Worm (Caenorhabditis elegans): ENCODE data around the gene sdz-36.

sdz-36 gene

ce11 chrIV:9739001-9739400, 48.3 kb downstream of the sdz-36 start (continued):
- TF ChIP-seq tlf-1 (GFP tag; optimal IDR thresholded peaks at IDR 0.05), result peak; percentile 59
- peak; percentile 11 for TF ChIP-seq B0035.1 (tag; optimal IDR thresholded peaks at IDR 0.05)
- TF ChIP-seq ceh-79 (tag; optimal IDR thresholded peaks at IDR 0.05), result no peak
- no peak for TF ChIP-seq F10E7.11 (tag; optimal IDR thresholded peaks at IDR 0.05)
- peak; percentile 32; the same call in 1 of the 2 replicates for TF ChIP-seq F33H1.4 (GFP tag; IDR thresholded peaks at IDR 0.05)
- no peak for TF ChIP-seq let-607 (tag; optimal IDR thresholded peaks at IDR 0.05)
- no peak for TF ChIP-seq aptf-2 (GFP tag; conservative IDR thresholded peaks at IDR 0.05)
- TF ChIP-seq lin-35 (GFP tag; optimal IDR thresholded peaks at IDR 0.05), result no peak
- peak; percentile 79 for TF ChIP-seq hrde-1 (tag; optimal IDR thresholded peaks at IDR 0.05; ENCODE audit: borderline replicate concordance)
- TF ChIP-seq mxl-1 (tag; optimal IDR thresholded peaks at IDR 0.05), result no peak
- TF ChIP-seq dpff-1 (tag; optimal IDR thresholded peaks at IDR 0.05), result no peak
- TF ChIP-seq lir-1 (GFP tag; conservative IDR thresholded peaks at IDR 0.05), result no peak
- TF ChIP-seq ztf-6 (GFP tag; IDR thresholded peaks at IDR 0.05), result no peak
- no peak for TF ChIP-seq Y56A3A.18 (GFP tag; IDR thresholded peaks at IDR 0.05)
- TF ChIP-seq somi-1 (GFP tag; optimal IDR thresholded peaks at IDR 0.05), result no peak
- no peak for TF ChIP-seq let-526 (GFP tag; IDR thresholded peaks at IDR 0.05)
- no peak for TF ChIP-seq hlh-26 (GFP tag; conservative IDR thresholded peaks at IDR 0.05)
- TF ChIP-seq B0336.3 (GFP tag; IDR thresholded peaks at IDR 0.05), result peak; percentile 93
- TF ChIP-seq madf-10 (tag; optimal IDR thresholded peaks at IDR 0.05), result no peak
- no peak for TF ChIP-seq F22D6.2 (tag; optimal IDR thresholded peaks at IDR 0.05)
- peak; percentile 81 for TF ChIP-seq ekl-4 (GFP tag; IDR thresholded peaks at IDR 0.05)
- TF ChIP-seq ets-4 (GFP tag; optimal IDR thresholded peaks at IDR 0.05), result no peak
- TF ChIP-seq Y95B8A.8 (GFP tag; IDR thresholded peaks at IDR 0.05), result peak; percentile 80; the same call in 1 of the 2 replicates
- no peak for TF ChIP-seq sea-2 (GFP tag; IDR thresholded peaks at IDR 0.05)
- TF ChIP-seq F55B11.4 (tag; optimal IDR thresholded peaks at IDR 0.05; ENCODE audit: borderline replicate concordance, insufficient read depth), result no peak
- TF ChIP-seq repo-1 (tag; optimal IDR thresholded peaks at IDR 0.05), result peak; percentile 13
- TF ChIP-seq ztf-26 (tag; optimal IDR thresholded peaks at IDR 0.05), result no peak
- no peak for TF ChIP-seq cebp-2 (GFP tag; IDR thresholded peaks at IDR 0.05)
- no peak for TF ChIP-seq ceh-100 (GFP tag; IDR thresholded peaks at IDR 0.05)
- no peak for TF ChIP-seq snpc-1.1 (tag; optimal IDR thresholded peaks at IDR 0.05; ENCODE audit: insufficient read depth)
- no peak for TF ChIP-seq nhr-120 (GFP tag; IDR thresholded peaks at IDR 0.05)
- TF ChIP-seq unc-130 (GFP tag; optimal IDR thresholded peaks at IDR 0.05), result peak; percentile 40
- no peak for TF ChIP-seq ceh-40 (GFP tag; IDR thresholded peaks at IDR 0.05)
- no peak for TF ChIP-seq sdz-38 (tag; optimal IDR thresholded peaks at IDR 0.05)
- TF ChIP-seq snpc-1.3 (tag; optimal IDR thresholded peaks at IDR 0.05; ENCODE audit: insufficient read depth), result no peak
- no peak for TF ChIP-seq atf-7 (tag; optimal IDR thresholded peaks at IDR 0.05)
- no peak for TF ChIP-seq dpl-1 (GFP tag; optimal IDR thresholded peaks at IDR 0.05)
- TF ChIP-seq madf-6 (GFP tag; IDR thresholded peaks at IDR 0.05), result peak; percentile 71
- no peak for TF ChIP-seq bed-1 (GFP tag; IDR thresholded peaks at IDR 0.05)
- no peak for TF ChIP-seq B0019.2 (GFP tag; conservative IDR thresholded peaks at IDR 0.05)
- no peak; the same call in 1 of the 2 replicates for TF ChIP-seq hmg-20 (GFP tag; IDR thresholded peaks at IDR 0.05)
- peak; percentile 33 for TF ChIP-seq tbp1 (GFP tag; optimal IDR thresholded peaks at IDR 0.05)
- no peak for TF ChIP-seq ZK185.1 (tag; optimal IDR thresholded peaks at IDR 0.05; ENCODE audit: poor library complexity, severe bottlenecking)
- TF ChIP-seq K11D2.4 (GFP tag; IDR thresholded peaks at IDR 0.05), result no peak
- TF ChIP-seq gei-17 (GFP tag; optimal IDR thresholded peaks at IDR 0.05), result no peak
- TF ChIP-seq hsf-1 (GFP tag; IDR thresholded peaks at IDR 0.05), result peak; percentile 66; the same call in 1 of the 2 replicates
- TF ChIP-seq nfya-2 (GFP tag; IDR thresholded peaks at IDR 0.05), result no peak
- TF ChIP-seq attf-6 (GFP tag; IDR thresholded peaks at IDR 0.05), result peak; percentile 58
- TF ChIP-seq ama-1 (optimal IDR thresholded peaks at IDR 0.05), result no peak
- TF ChIP-seq ama-1 (GFP tag; optimal IDR thresholded peaks at IDR 0.05), result peak in 1 of 2 experiments; percentile 22

Data from whole organism, young adult.